Fruit fly (Drosophila melanogaster) whole organism, wandering third instar larva: ENCODE results near the gene Lcp65Ab1.

Experiments
- CrebA ChIP-seq: fragments of 200-800 bp; sonication (Bioruptor generic); optimal IDR thresholded peaks from 2 replicates; lab custom pipeline; 2016; ENCODE audit warnings: missing biosample characterization, mild to moderate bottlenecking, missing genetic modification characterization, borderline replicate concordance
- Mio ChIP-seq: sonication (Bioruptor generic); optimal IDR thresholded peaks from 2 replicates; lab custom pipeline; 2016; ENCODE audit warnings: missing biosample characterization, missing genetic modification characterization
- Rel ChIP-seq, 2 experiments: fragments of 200-800 bp; sonication (Bioruptor generic) in 1 of 2; optimal IDR thresholded peaks; 2 replicates in 1 of 2; 3 replicates in 1 of 2; lab custom pipeline; 2016 to 2019; ENCODE audit warnings: mild to moderate bottlenecking in 2 of 2, missing biosample characterization in 2 of 2, missing genetic modification characterization in 2 of 2, moderate library complexity in 1 of 2
- Vsx2 ChIP-seq: fragments of 200-300, 225-300 bp; sonication (Bioruptor generic); optimal IDR thresholded peaks from 2 replicates; lab custom pipeline; 2018; ENCODE audit warnings: missing biosample characterization, missing genetic modification characterization; ENCODE audit not compliant: partially characterized antibody
- brk ChIP-seq: fragments of 200-800 bp; sonication (Bioruptor generic); optimal IDR thresholded peaks from 2 replicates; lab custom pipeline; 2016; ENCODE audit warnings: missing biosample characterization, mild to moderate bottlenecking, missing genetic modification characterization
- dl ChIP-seq, 2 experiments: fragments of 175-275, 200-275 bp in 1 of 2; fragments of 200-275 bp in 1 of 2; sonication (Bioruptor generic); optimal IDR thresholded peaks; lab custom pipeline; 2018; ENCODE audit warnings: mild to moderate bottlenecking in 2 of 2, missing biosample characterization in 2 of 2, missing genetic modification characterization in 2 of 2, moderate library complexity in 2 of 2; ENCODE audit not compliant: partially characterized antibody in 2 of 2, insufficient read depth in 1 of 2
- fru ChIP-seq: fragments of 200-800 bp; sonication (Bioruptor generic); optimal IDR thresholded peaks from 3 replicates; lab custom pipeline; 2016; ENCODE audit warnings: missing biosample characterization, mild to moderate bottlenecking, missing genetic modification characterization
- h ChIP-seq: fragments of 200-800 bp; sonication (Bioruptor generic); optimal IDR thresholded peaks from 3 replicates; lab custom pipeline; 2016; ENCODE audit warnings: missing biosample characterization, mild to moderate bottlenecking, missing genetic modification characterization
- lola ChIP-seq: fragments of >200 bp; optimal IDR thresholded peaks from 2 replicates; lab custom pipeline; 2017; ENCODE audit warnings: missing biosample characterization, missing genetic modification characterization
- pan ChIP-seq: fragments of >200 bp; optimal IDR thresholded peaks from 2 replicates; lab custom pipeline; 2017
- psq ChIP-seq: fragments of 200-800 bp; sonication (Bioruptor generic); optimal IDR thresholded peaks from 3 replicates; lab custom pipeline; 2017; ENCODE audit warnings: missing biosample characterization, mild to moderate bottlenecking, missing genetic modification characterization, moderate library complexity
- tai ChIP-seq: sonication (Bioruptor generic); optimal IDR thresholded peaks from 2 replicates; lab custom pipeline; 2016; ENCODE audit warnings: missing biosample characterization, missing genetic modification characterization
- usp ChIP-seq: fragments of >200 bp; optimal IDR thresholded peaks from 2 replicates; lab custom pipeline; 2017; ENCODE audit warnings: missing biosample characterization, missing genetic modification characterization

DNA sequence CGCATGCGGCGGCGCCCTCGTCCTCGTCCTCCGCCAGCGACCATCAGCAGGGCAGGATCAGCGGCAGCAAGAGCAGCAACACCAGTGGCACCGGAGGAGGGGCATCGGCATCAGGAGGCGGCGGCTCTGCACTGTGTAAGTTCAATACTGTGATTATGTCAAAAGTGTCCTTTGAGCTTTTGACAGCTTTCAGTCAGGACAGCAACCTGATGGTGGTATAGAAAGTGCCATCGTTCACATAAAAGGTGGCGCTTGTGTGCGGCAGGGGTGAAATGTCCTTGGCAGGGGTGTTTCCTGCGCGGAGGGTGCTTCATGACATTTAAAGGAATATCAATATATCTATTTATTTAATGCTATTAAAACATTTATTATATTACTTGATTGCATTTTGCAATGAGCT is 45.7 kb upstream of the Lcp65Ab1 start:
- TF ChIP-seq CrebA (GFP tag; lab: Kevin White, UChicago): no peak
- TF ChIP-seq h (GFP tag; lab: Kevin White, UChicago): no peak
- no peak for TF ChIP-seq tai (GFP tag; lab: Kevin White, UChicago)
- no peak for TF ChIP-seq usp
- no peak for TF ChIP-seq fru (GFP tag; lab: Kevin White, UChicago)
- no peak for TF ChIP-seq dl (GFP tag; optimal IDR thresholded peaks at IDR 0.05; lab: Kevin White, UChicago; ENCODE audit: insufficient read depth in 1 of 2, partially characterized antibody in 2 of 2)
- TF ChIP-seq brk (GFP tag; lab: Kevin White, UChicago): no peak
- TF ChIP-seq lola (GFP tag; lab: Kevin White, UChicago): no peak
- no peak for TF ChIP-seq pan
- no peak for TF ChIP-seq Mio (GFP tag; lab: Kevin White, UChicago)
- TF ChIP-seq Rel (GFP tag; optimal IDR thresholded peaks at IDR 0.05; lab: Kevin White, UChicago): no peak
- TF ChIP-seq Rel (tag; optimal IDR thresholded peaks at IDR 0.05; lab: Kevin White, UChicago): no peak
- no peak for TF ChIP-seq psq (GFP tag; lab: Kevin White, UChicago)
- no peak for TF ChIP-seq Vsx2 (GFP tag; lab: Kevin White, UChicago)
